Worm (Caenorhabditis elegans) whole organism, L1 larva: Measurements from ENCODE around the gene C26B9.5.

Experiments used
- elt-3 ChIP-seq, 6 experiments: fragments of 150-350 bp in 1 of 6; sonication (generic microtip); optimal IDR thresholded peaks; 2 replicates each; lab custom pipeline; 2017 to 2018; ENCODE audit warnings: missing biosample characterization in 6 of 6, missing genetic modification characterization in 6 of 6, inconsistent platforms in 1 of 6
- fkh-10 ChIP-seq: sonication (generic microtip); optimal IDR thresholded peaks from 2 replicates; lab custom pipeline; 2017; ENCODE audit warnings: missing biosample characterization, missing genetic modification reagents, missing genetic modification characterization
- hlh-4 ChIP-seq: sonication (generic microtip); optimal IDR thresholded peaks from 2 replicates; lab custom pipeline; 2016; ENCODE audit warnings: mild to moderate bottlenecking, missing genetic modification characterization, missing compliant biosample characterization
- jun-1 ChIP-seq: fragments of 150-350 bp; optimal IDR thresholded peaks from 2 replicates; lab custom pipeline; 2014; ENCODE audit warnings: missing biosample characterization, missing genetic modification reagents, missing genetic modification characterization
- lin-13 ChIP-seq: fragments of 150-350 bp; optimal IDR thresholded peaks from 2 replicates; lab custom pipeline; 2014; ENCODE audit warnings: missing biosample characterization, missing genetic modification reagents, missing genetic modification characterization
- nhr-12 ChIP-seq: sonication (generic microtip); optimal IDR thresholded peaks from 2 replicates; lab custom pipeline; 2017; ENCODE audit warnings: missing biosample characterization, missing genetic modification characterization
- nhr-237 ChIP-seq: fragments of 150-350 bp; optimal IDR thresholded peaks from 2 replicates; lab custom pipeline; 2014; ENCODE audit warnings: missing biosample characterization, missing genetic modification characterization
- nhr-28 ChIP-seq: fragments of 150-350 bp; optimal IDR thresholded peaks from 2 replicates; lab custom pipeline; 2014; ENCODE audit warnings: missing biosample characterization, missing genetic modification characterization
- skn-1 ChIP-seq: fragments of 150-350 bp; optimal IDR thresholded peaks from 2 replicates; lab custom pipeline; 2014; ENCODE audit warnings: missing biosample characterization, missing genetic modification characterization
- vab-15 ChIP-seq: sonication (generic microtip); optimal IDR thresholded peaks from 2 replicates; lab custom pipeline; 2017; ENCODE audit warnings: missing genotype, mild to moderate bottlenecking, missing genetic modification characterization, missing compliant biosample characterization
- xbp-1 ChIP-seq: sonication (generic microtip); optimal IDR thresholded peaks from 2 replicates; lab custom pipeline; 2016; ENCODE audit warnings: missing genetic modification characterization, missing compliant biosample characterization
- zag-1 ChIP-seq: fragments of 150-350 bp; optimal IDR thresholded peaks from 2 replicates; lab custom pipeline; 2014; ENCODE audit warnings: missing biosample characterization, missing genetic modification characterization

- TF ChIP-seq skn-1 (tag; lab: Kevin White, UChicago): no peak
- TF ChIP-seq nhr-28 (tag; lab: Kevin White, UChicago): no peak
- no peak for TF ChIP-seq elt-3 (tag; optimal IDR thresholded peaks at IDR 0.05; lab: Kevin White, UChicago)
- no peak for TF ChIP-seq zag-1 (tag; lab: Kevin White, UChicago)
- TF ChIP-seq nhr-237 (tag; lab: Kevin White, UChicago): no peak
- no peak for TF ChIP-seq xbp-1 (tag; lab: Kevin White, UChicago)
- TF ChIP-seq nhr-12 (tag; lab: Kevin White, UChicago): no peak
- no peak for TF ChIP-seq vab-15 (tag; lab: Kevin White, UChicago)
- TF ChIP-seq lin-13 (GFP tag; lab: Kevin White, UChicago): no peak
- no peak for TF ChIP-seq jun-1 (tag; lab: Kevin White, UChicago)
- no peak for TF ChIP-seq fkh-10 (GFP tag; lab: Kevin White, UChicago)
- TF ChIP-seq hlh-4 (tag; lab: Kevin White, UChicago): no peak
Observed at ce11 chrX:5283531-5283930, 45.7 kb upstream of the C26B9.5 start, which contains the start of gene vps-41.
